Fruit fly (Drosophila melanogaster): Measurements from ENCODE around the gene Ddc.

DNA sequence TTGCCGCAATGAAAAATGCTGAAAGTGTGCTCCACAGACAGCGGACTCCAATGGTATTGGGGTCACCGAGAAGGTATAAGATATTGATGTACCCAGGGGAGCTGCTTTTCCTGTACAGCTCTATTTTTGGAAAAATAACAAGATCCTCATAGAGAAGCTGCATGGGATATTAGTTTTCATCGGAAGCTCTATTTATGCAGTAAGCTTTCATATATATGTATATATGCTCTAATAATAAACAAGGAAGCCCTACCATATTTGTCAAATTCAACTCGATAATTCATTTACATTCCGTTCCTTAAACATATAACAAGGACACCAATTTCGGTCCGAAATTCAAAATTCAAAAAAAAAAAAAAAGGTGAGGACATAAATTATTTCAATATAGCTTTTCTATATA lies 18.4 kb downstream of the Ddc start, which contains the start of the genes CG17344 and CG43731:
- TF ChIP-seq CG12605 (GFP tag; IDR thresholded peaks at IDR 0.05), result no peak
- TF ChIP-seq CG15710 (tag; optimal IDR thresholded peaks at IDR 0.05), result no peak
